Worm (Caenorhabditis elegans): ENCODE measurements around the gene meg-1.

The meg-1 gene

ce11 chrX:13940287-13940686, 10.9 kb upstream of the meg-1 start:
- TF ChIP-seq zag-1 (tag; optimal IDR thresholded peaks at IDR 0.05): no peak
- no peak for TF ChIP-seq fos-1 (tag; optimal IDR thresholded peaks at IDR 0.05)
- peak; percentile 13 for TF ChIP-seq nhr-90 (tag; optimal IDR thresholded peaks at IDR 0.05; ENCODE audit: poor library complexity)
- no peak for TF ChIP-seq ceh-88 (GFP tag; IDR thresholded peaks at IDR 0.05)
- no peak for TF ChIP-seq efl-1 (optimal IDR thresholded peaks at IDR 0.05)
- TF ChIP-seq efl-1 (GFP tag; optimal IDR thresholded peaks at IDR 0.05 in 1 of 2): peak in 1 of 2 experiments; percentile 42
- TF ChIP-seq nhr-76 (tag; optimal IDR thresholded peaks at IDR 0.05): no peak
- no peak for TF ChIP-seq hpl-2 (GFP tag; optimal IDR thresholded peaks at IDR 0.05)
- TF ChIP-seq nhr-71 (tag; optimal IDR thresholded peaks at IDR 0.05): peak; percentile 21
- TF ChIP-seq dsc-1 (tag; optimal IDR thresholded peaks at IDR 0.05): no peak
- TF ChIP-seq ceh-90 (tag; optimal IDR thresholded peaks at IDR 0.05): no peak
- no peak for TF ChIP-seq zip-4 (GFP tag; optimal IDR thresholded peaks at IDR 0.05)
- no peak for TF ChIP-seq vab-15 (tag; optimal IDR thresholded peaks at IDR 0.05)
- TF ChIP-seq elt-2 (tag; optimal IDR thresholded peaks at IDR 0.05): no peak
- TF ChIP-seq skn-1 (tag; optimal IDR thresholded peaks at IDR 0.05): no peak
- no peak for TF ChIP-seq pax-3 (tag; optimal IDR thresholded peaks at IDR 0.05)
- no peak for TF ChIP-seq Y116A8C.19 (tag; optimal IDR thresholded peaks at IDR 0.05; ENCODE audit: borderline replicate concordance)
- no peak for TF ChIP-seq ztf-4 (tag; optimal IDR thresholded peaks at IDR 0.05)
- no peak for TF ChIP-seq lsy-2 (tag; optimal IDR thresholded peaks at IDR 0.05)
- TF ChIP-seq snu-23 (GFP tag; optimal IDR thresholded peaks at IDR 0.05): peak; percentile 10
- TF ChIP-seq isw-1 (GFP tag; IDR thresholded peaks at IDR 0.05): no peak
- TF ChIP-seq F16B12.6 (tag; optimal IDR thresholded peaks at IDR 0.05): no peak
- TF ChIP-seq mef-2 (tag; optimal IDR thresholded peaks at IDR 0.05): no peak
- no peak for TF ChIP-seq hlh-17 (GFP tag; optimal IDR thresholded peaks at IDR 0.05; ENCODE audit: borderline replicate concordance)
- no peak for TF ChIP-seq sptf-1 (tag; optimal IDR thresholded peaks at IDR 0.05)
- peak in 1 of 2 experiments; percentile 38 for TF ChIP-seq lin-35 (GFP tag; optimal IDR thresholded peaks at IDR 0.05)
- peak; percentile 81 for TF ChIP-seq nhr-85 (tag)
- TF ChIP-seq ceh-82 (tag; optimal IDR thresholded peaks at IDR 0.05): no peak
- no peak for TF ChIP-seq grh-1 (GFP tag; IDR thresholded peaks at IDR 0.05)
- no peak for TF ChIP-seq efl-3 (GFP tag; optimal IDR thresholded peaks at IDR 0.05)
- TF ChIP-seq ztf-11 (tag; optimal IDR thresholded peaks at IDR 0.05): no peak
- peak; percentile 20 for TF ChIP-seq lin-14 (GFP tag; optimal IDR thresholded peaks at IDR 0.05)
- TF ChIP-seq xbp-1 (tag; optimal IDR thresholded peaks at IDR 0.05): no peak
- no peak for TF ChIP-seq fkh-10 (GFP tag; optimal IDR thresholded peaks at IDR 0.05)
- peak in 2 of 6 experiments; percentile 35 to 40 for TF ChIP-seq elt-3 (tag; optimal IDR thresholded peaks at IDR 0.05)
- TF ChIP-seq alr-1 (tag; optimal IDR thresholded peaks at IDR 0.05; ENCODE audit: borderline replicate concordance): no peak
- TF ChIP-seq unc-30 (tag; optimal IDR thresholded peaks at IDR 0.05): no peak
- TF ChIP-seq ces-1 (GFP tag; optimal IDR thresholded peaks at IDR 0.05): no peak
- no peak for TF ChIP-seq nhr-28 (tag; optimal IDR thresholded peaks at IDR 0.05)
- no peak for TF ChIP-seq lin-13 (GFP tag; optimal IDR thresholded peaks at IDR 0.05)
- no peak for TF ChIP-seq hlh-4 (tag; optimal IDR thresholded peaks at IDR 0.05)
- TF ChIP-seq blmp-1 (tag; optimal IDR thresholded peaks at IDR 0.05): no peak
- no peak for TF ChIP-seq swsn-7 (tag; optimal IDR thresholded peaks at IDR 0.05)
- no peak for TF ChIP-seq C16A3.4 (tag; optimal IDR thresholded peaks at IDR 0.05)
- TF ChIP-seq tbx-2 (tag; optimal IDR thresholded peaks at IDR 0.05): no peak
- no peak for TF ChIP-seq unc-62 (GFP tag; optimal IDR thresholded peaks at IDR 0.05)
- TF ChIP-seq ceh-63 (GFP tag; optimal IDR thresholded peaks at IDR 0.05): no peak
- TF ChIP-seq pag-3 (tag; optimal IDR thresholded peaks at IDR 0.05; ENCODE audit: borderline replicate concordance, insufficient read depth): no peak
- TF ChIP-seq jun-1 (tag; optimal IDR thresholded peaks at IDR 0.05): no peak
- no peak for TF ChIP-seq ceh-8 (GFP tag; optimal IDR thresholded peaks at IDR 0.05)
- TF ChIP-seq sup-37 (GFP tag; optimal IDR thresholded peaks at IDR 0.05): no peak
- no peak for TF ChIP-seq tlp-1 (tag; optimal IDR thresholded peaks at IDR 0.05)
- TF ChIP-seq nhr-11 (tag; optimal IDR thresholded peaks at IDR 0.05): no peak
- no peak for TF ChIP-seq irx-1 (tag; optimal IDR thresholded peaks at IDR 0.05)
